Fruit fly (Drosophila melanogaster): ENCODE results near the gene Pcyt2.

Gene Pcyt2

dm6 chr3L:1576489-1577106 is 23.3 kb downstream of the Pcyt2 start, which contains the start of gene CG13917 (continued):
- TF ChIP-seq MBD-R2 (GFP tag; IDR thresholded peaks at IDR 0.05) (peak; percentile 65), danr (GFP tag; IDR thresholded peaks at IDR 0.05) (no peak), pita (GFP tag; optimal IDR thresholded peaks at IDR 0.05) (peak; percentile 65), CG17829 (tag; optimal IDR thresholded peaks at IDR 0.05) (peak; percentile 25), Lhr (GFP tag; optimal IDR thresholded peaks at IDR 0.05) (peak; percentile 86), hbn (GFP tag; IDR thresholded peaks at IDR 0.05; ENCODE audit: partially characterized antibody) (0 out of 2 replicates have a peak, but pooled peaks have one; percentile 25), gem (tag; optimal IDR thresholded peaks at IDR 0.05) (peak; percentile 33), Pdp1 (GFP tag; optimal IDR thresholded peaks at IDR 0.05) (peak in 1 of 2 experiments; percentile 40), Jarid2 (GFP tag; optimal IDR thresholded peaks at IDR 0.05) (peak; percentile 52), pzg (GFP tag; optimal IDR thresholded peaks at IDR 0.05) (peak; percentile 98), CG8290 (GFP tag; optimal IDR thresholded peaks at IDR 0.05) (peak; percentile 12), CG8290 (tag; optimal IDR thresholded peaks at IDR 0.05) (peak in 1 of 2 experiments; percentile 14), Dp (GFP tag; optimal IDR thresholded peaks at IDR 0.05) (peak; percentile 71), row (GFP tag; IDR thresholded peaks at IDR 0.05) (peak; percentile 31; the same call in 1 of the 3 replicates), Side (GFP tag; optimal IDR thresholded peaks at IDR 0.05) (peak; percentile 5), CG12299 (tag; optimal IDR thresholded peaks at IDR 0.05) (peak; percentile 41), CG1603 (tag; optimal IDR thresholded peaks at IDR 0.05) (peak; percentile 66), CG14710 (tag; optimal IDR thresholded peaks at IDR 0.05) (peak; percentile 76), stwl (tag; optimal IDR thresholded peaks at IDR 0.05) (peak; percentile 70), Fer1 (GFP tag; optimal IDR thresholded peaks at IDR 0.05) (peak; percentile 30), Nf-YC (tag; optimal IDR thresholded peaks at IDR 0.05) (peak; percentile 24), nmo (GFP tag; optimal IDR thresholded peaks at IDR 0.05) (peak; percentile 18), Sry-δ (GFP tag; optimal IDR thresholded peaks at IDR 0.05) (peak; percentile 48), Sox102F (GFP tag; optimal IDR thresholded peaks at IDR 0.05) (no peak), kay (GFP tag; optimal IDR thresholded peaks at IDR 0.05) (peak; percentile 1), CHES-1-like (GFP tag; optimal IDR thresholded peaks at IDR 0.05) (no peak), CG8281 (tag; optimal IDR thresholded peaks at IDR 0.05) (no peak), Sin3A (optimal IDR thresholded peaks at IDR 0.05) (peak; percentile 18), vvl (GFP tag; IDR thresholded peaks at IDR 0.05) (peak; percentile 76), bcd (GFP tag; optimal IDR thresholded peaks at IDR 0.05) (peak; percentile 30), wdn (GFP tag; IDR thresholded peaks at IDR 0.05) (no peak), CG12391 (tag; optimal IDR thresholded peaks at IDR 0.05) (peak; percentile 26), chm (GFP tag; IDR thresholded peaks at IDR 0.05) (peak; percentile 70), Myb (GFP tag; optimal IDR thresholded peaks at IDR 0.05) (peak; percentile 97), Awh (GFP tag; IDR thresholded peaks at IDR 0.05) (no peak), crp (GFP tag; optimal IDR thresholded peaks at IDR 0.05) (no peak), CG33213 (GFP tag; optimal IDR thresholded peaks at IDR 0.05) (peak; percentile 76), CG42726 (GFP tag; IDR thresholded peaks at IDR 0.05; ENCODE audit: partially characterized antibody) (0 out of 2 replicates have a peak, but pooled peaks have one; percentile 20), phol (tag; optimal IDR thresholded peaks at IDR 0.05) (peak; percentile 59), CG13287 (GFP tag; IDR thresholded peaks at IDR 0.05; ENCODE audit: partially characterized antibody) (peak; percentile 55; the same call in 1 of the 2 replicates), CG31388 (GFP tag; optimal IDR thresholded peaks at IDR 0.05) (no peak), nom (GFP tag; optimal IDR thresholded peaks at IDR 0.05) (peak; percentile 58), lab (GFP tag; optimal IDR thresholded peaks at IDR 0.05) (peak; percentile 21), trem (tag; optimal IDR thresholded peaks at IDR 0.05) (peak; percentile 66), Kr (GFP tag; optimal IDR thresholded peaks at IDR 0.05) (peak; percentile 84), CG2712 (tag; optimal IDR thresholded peaks at IDR 0.05) (peak; percentile 22), Ets97D (GFP tag; optimal IDR thresholded peaks at IDR 0.05) (peak; percentile 95), CG12659 (GFP tag; optimal IDR thresholded peaks at IDR 0.05) (peak; percentile 48), CG31441 (GFP tag; IDR thresholded peaks at IDR 0.05) (0 out of 2 replicates have a peak, but pooled peaks have one; percentile 20)

Data from whole organism, embryonic.